Fruit fly (Drosophila melanogaster): ENCODE results near the gene brv2.

DNA sequence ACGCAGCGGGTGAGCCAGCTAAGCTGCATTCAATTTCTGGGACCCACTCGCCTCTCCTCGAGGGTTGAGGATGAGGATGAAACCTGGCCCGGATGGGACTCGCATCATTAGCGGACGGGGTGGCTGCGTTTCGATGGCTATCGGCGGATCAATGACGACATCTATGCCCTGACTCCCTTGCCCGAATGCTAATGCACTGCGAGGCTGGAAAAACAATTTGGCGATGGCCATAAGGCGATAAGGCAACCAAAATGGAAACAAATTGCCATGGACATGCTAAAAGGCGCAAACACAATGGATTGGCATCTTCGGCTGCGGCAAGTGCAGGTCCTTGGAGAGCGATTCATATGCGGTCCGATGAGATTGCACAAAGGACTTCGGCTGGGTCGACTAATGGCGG is 18.4 kb upstream of the brv2 start:
- TF ChIP-seq psq (optimal IDR thresholded peaks at IDR 0.05): no peak
- TF ChIP-seq h (optimal IDR thresholded peaks at IDR 0.05): no peak
- TF ChIP-seq Sin3A (optimal IDR thresholded peaks at IDR 0.05): no peak
- TF ChIP-seq insv (optimal IDR thresholded peaks at IDR 0.05): no peak
- no peak for TF ChIP-seq ttk (optimal IDR thresholded peaks at IDR 0.05)

Data from Kc167 (cell line).